Fruit fly (Drosophila melanogaster) whole organism, embryonic: Measurements from ENCODE around the gene Rbp.
A peak's percentile ranks its signal among the peaks of the same experiment; 100 is the strongest.

Experiments
- Ada2b ChIP-seq: fragments of 200-800 bp; sonication (Bioruptor generic); IDR thresholded peaks from 2 replicates; pipeline ENCODE4 v1.3.6; 2022; ENCODE audit warnings: missing biosample characterization, missing genetic modification characterization
- CG10959 ChIP-seq: fragments of 200-800 bp; sonication (Bioruptor generic); IDR thresholded peaks from 2 replicates; pipeline ENCODE4 v1.3.6; 2022; ENCODE audit warnings: missing biosample characterization, missing genetic modification characterization
- CG11456 ChIP-seq: fragments of 200-800 bp; sonication (Bioruptor generic); IDR thresholded peaks from 3 replicates; pipeline ENCODE4 v1.3.6; 2022; ENCODE audit warnings: missing biosample characterization, missing genetic modification characterization
- CG11504 ChIP-seq: fragments of 200-800 bp; sonication (Bioruptor generic); optimal IDR thresholded peaks from 3 replicates; lab custom pipeline; 2019; ENCODE audit warnings: missing biosample characterization, mild to moderate bottlenecking, missing genetic modification characterization, moderate library complexity
- CG13287 ChIP-seq: fragments of 200-800 bp; sonication (Bioruptor generic); IDR thresholded peaks from 2 replicates; pipeline ENCODE4 v1.3.6; 2022; ENCODE audit warnings: missing biosample characterization, missing genetic modification characterization; ENCODE audit not compliant: partially characterized antibody
- CG13624 ChIP-seq: fragments of 200-800 bp; sonication (Bioruptor generic); optimal IDR thresholded peaks from 2 replicates; lab custom pipeline; 2016; ENCODE audit warnings: missing biosample characterization, missing genetic modification characterization
- CG1603 ChIP-seq: fragments of 200-800 bp; sonication (Bioruptor generic); optimal IDR thresholded peaks from 2 replicates; lab custom pipeline; 2019; ENCODE audit warnings: missing biosample characterization, mild to moderate bottlenecking, missing genetic modification characterization, moderate library complexity
- CG16813 ChIP-seq: fragments of 200-800 bp; sonication (Bioruptor generic); IDR thresholded peaks from 3 replicates; pipeline ENCODE4 v1.3.6; 2022; ENCODE audit warnings: missing biosample characterization, missing genetic modification characterization; ENCODE audit not compliant: partially characterized antibody
- CG16815 ChIP-seq: fragments of 200-800 bp; sonication (Bioruptor generic); optimal IDR thresholded peaks from 3 replicates; lab custom pipeline; 2017; ENCODE audit warnings: missing biosample characterization, mild to moderate bottlenecking, missing genetic modification characterization
- CG18262 ChIP-seq: fragments of 200-800 bp; optimal IDR thresholded peaks from 3 replicates; lab custom pipeline; 2019; ENCODE audit warnings: missing biosample characterization, mild to moderate bottlenecking, missing genetic modification characterization, moderate library complexity
- CG2199 ChIP-seq: fragments of 200-800 bp; sonication (Bioruptor generic); IDR thresholded peaks from 3 replicates; pipeline ENCODE4 v1.3.6; 2022; ENCODE audit warnings: missing biosample characterization, missing genetic modification characterization
- CG34224 ChIP-seq: fragments of 200-800 bp; sonication (Bioruptor generic); IDR thresholded peaks from 3 replicates; pipeline ENCODE4 v1.3.6; 2022; ENCODE audit warnings: missing biosample characterization, missing genetic modification characterization; ENCODE audit not compliant: partially characterized antibody
- CG3726 ChIP-seq: fragments of 200-800 bp; sonication (Bioruptor generic); IDR thresholded peaks from 3 replicates; pipeline ENCODE4, ENCODE4 v1.3.6; 2022; ENCODE audit warnings: missing biosample characterization, missing genetic modification characterization
- CG3995 ChIP-seq: fragments of 200-800 bp; sonication (Bioruptor generic); optimal IDR thresholded peaks from 3 replicates; lab custom pipeline; 2016; ENCODE audit warnings: missing biosample characterization, missing genetic modification characterization
- CG4617 ChIP-seq: fragments of 200-800 bp; sonication (Bioruptor generic); optimal IDR thresholded peaks from 3 replicates; lab custom pipeline; 2016; ENCODE audit warnings: missing biosample characterization, missing genetic modification characterization, borderline replicate concordance
- CG4854 ChIP-seq: fragments of 200-800 bp; sonication (Bioruptor generic); optimal IDR thresholded peaks from 2 replicates; lab custom pipeline; 2016; ENCODE audit warnings: missing biosample characterization, missing genetic modification characterization, inconsistent platforms
- CG6791 ChIP-seq: fragments of 200-800 bp; sonication (Bioruptor generic); IDR thresholded peaks from 3 replicates; pipeline ENCODE4 v1.3.6; 2022; ENCODE audit warnings: missing biosample characterization, missing genetic modification characterization; ENCODE audit not compliant: partially characterized antibody
- CG8944 ChIP-seq: fragments of 200-800 bp; sonication (Bioruptor generic); optimal IDR thresholded peaks from 3 replicates; lab custom pipeline; 2016; ENCODE audit warnings: missing biosample characterization, missing genetic modification characterization
- CrebB ChIP-seq: fragments of 200-800 bp; sonication (Bioruptor generic); optimal IDR thresholded peaks from 3 replicates; lab custom pipeline; 2018; ENCODE audit warnings: missing biosample characterization, mild to moderate bottlenecking, missing genetic modification characterization
- Dfd ChIP-seq, 2 experiments: fragments of >200 bp; optimal IDR thresholded peaks; 2 replicates each; lab custom pipeline; 2017; ENCODE audit warnings: missing biosample characterization in 2 of 2, missing genetic modification characterization in 2 of 2
- Doc3 ChIP-seq: fragments of 200-800 bp; sonication (Bioruptor generic); IDR thresholded peaks from 3 replicates; pipeline ENCODE4 v1.3.6; 2022; ENCODE audit warnings: missing biosample characterization, missing genetic modification characterization; ENCODE audit not compliant: partially characterized antibody
- Dref ChIP-seq: fragments of 200-800 bp; sonication (Bioruptor generic); IDR thresholded peaks from 2 replicates; pipeline ENCODE4 v1.3.6; 2022; ENCODE audit warnings: missing biosample characterization, missing genetic modification characterization
- Fer1 ChIP-seq: fragments of 200-800 bp; sonication (Bioruptor generic); optimal IDR thresholded peaks from 2 replicates; lab custom pipeline; 2017; ENCODE audit warnings: missing biosample characterization, mild to moderate bottlenecking, missing genetic modification characterization
- HLH4C ChIP-seq: fragments of 200-800 bp; sonication (Bioruptor generic); IDR thresholded peaks from 3 replicates; pipeline ENCODE4 v1.3.6; 2022; ENCODE audit warnings: missing biosample characterization, missing genetic modification characterization; ENCODE audit not compliant: partially characterized antibody
- Lpt ChIP-seq: fragments of >200 bp; optimal IDR thresholded peaks from 2 replicates; lab custom pipeline; 2018; ENCODE audit warnings: missing biosample characterization, missing genetic modification characterization
- MBD-R2 ChIP-seq: fragments of 200-800 bp; sonication (Bioruptor generic); IDR thresholded peaks from 2 replicates; pipeline ENCODE4 v1.3.6; 2022; ENCODE audit warnings: missing biosample characterization, missing genetic modification characterization
- Mad ChIP-seq: fragments of 200-800 bp; sonication (Bioruptor generic); optimal IDR thresholded peaks from 2 replicates; lab custom pipeline; 2016; ENCODE audit warnings: missing biosample characterization, missing genetic modification characterization
- Scr ChIP-seq: fragments of 200-800 bp; sonication (Bioruptor generic); IDR thresholded peaks from 2 replicates; pipeline ENCODE4 v1.3.6; 2022; ENCODE audit warnings: missing biosample characterization, missing genetic modification characterization; ENCODE audit not compliant: partially characterized antibody
- Side ChIP-seq: fragments of 200-800 bp; sonication (Bioruptor generic); optimal IDR thresholded peaks from 2 replicates; lab custom pipeline; 2016; ENCODE audit warnings: missing biosample characterization, missing genetic modification characterization
- Sry-δ ChIP-seq: fragments of 200-800 bp; sonication (Bioruptor generic); optimal IDR thresholded peaks from 2 replicates; lab custom pipeline; 2016; ENCODE audit warnings: missing biosample characterization, missing genetic modification characterization
- Xrp1 ChIP-seq: fragments of 200-800 bp; sonication (Bioruptor generic); IDR thresholded peaks from 2 replicates; pipeline ENCODE4 v1.3.6; 2022; ENCODE audit warnings: missing biosample characterization, missing genetic modification characterization
- cas ChIP-seq: fragments of 200-800 bp; sonication (Bioruptor generic); IDR thresholded peaks from 2 replicates; pipeline ENCODE4 v1.3.6; 2022; ENCODE audit warnings: missing biosample characterization, missing genetic modification characterization
- crp ChIP-seq, 2 experiments: fragments of 200-800 bp; sonication (Bioruptor generic); optimal IDR thresholded peaks; 2 replicates in 1 of 2; 3 replicates in 1 of 2; lab custom pipeline; 2017; ENCODE audit warnings: missing biosample characterization in 2 of 2, missing genetic modification characterization in 2 of 2, mild to moderate bottlenecking in 1 of 2, moderate library complexity in 1 of 2
- disco-r ChIP-seq: fragments of 200-800 bp; sonication (Bioruptor generic); optimal IDR thresholded peaks from 2 replicates; lab custom pipeline; 2016; ENCODE audit warnings: missing biosample characterization, missing genetic modification characterization
- dmrt11E ChIP-seq: fragments of 200-800 bp; sonication (Bioruptor generic); optimal IDR thresholded peaks from 3 replicates; lab custom pipeline; 2018; ENCODE audit warnings: missing biosample characterization, mild to moderate bottlenecking, missing genetic modification characterization, moderate library complexity
- gsb-n ChIP-seq: fragments of 200-800 bp; sonication (Bioruptor generic); optimal IDR thresholded peaks from 3 replicates; lab custom pipeline; 2018; ENCODE audit warnings: missing biosample characterization, mild to moderate bottlenecking, missing genetic modification characterization
- hb ChIP-seq: fragments of 200-800 bp; sonication (Bioruptor generic); IDR thresholded peaks from 3 replicates; pipeline ENCODE4 v1.3.6; 2022; ENCODE audit warnings: missing biosample characterization, missing genetic modification characterization; ENCODE audit not compliant: partially characterized antibody
- hbn ChIP-seq: fragments of 200-800 bp; sonication (Bioruptor generic); IDR thresholded peaks from 2 replicates; pipeline ENCODE4 v1.3.6; 2022; ENCODE audit warnings: missing biosample characterization, missing genetic modification characterization; ENCODE audit not compliant: partially characterized antibody
- ind ChIP-seq: fragments of 200-800 bp; sonication (Bioruptor generic); optimal IDR thresholded peaks from 3 replicates; lab custom pipeline; 2016; ENCODE audit warnings: missing biosample characterization, missing genetic modification characterization
- lbe ChIP-seq: fragments of 200-800 bp; sonication (Bioruptor generic); optimal IDR thresholded peaks from 2 replicates; lab custom pipeline; 2016; ENCODE audit warnings: missing biosample characterization, mild to moderate bottlenecking, missing genetic modification characterization
- lilli ChIP-seq: fragments of 200-800 bp; sonication (Bioruptor generic); optimal IDR thresholded peaks from 3 replicates; lab custom pipeline; 2016; ENCODE audit warnings: missing biosample characterization, missing genetic modification characterization
- mirr ChIP-seq: fragments of 200-800 bp; sonication (Bioruptor generic); optimal IDR thresholded peaks from 3 replicates; lab custom pipeline; 2018; ENCODE audit warnings: missing biosample characterization, mild to moderate bottlenecking, missing genetic modification characterization
- phol ChIP-seq: fragments of 200-800 bp; sonication (Bioruptor generic); optimal IDR thresholded peaks from 3 replicates; lab custom pipeline; 2018; ENCODE audit warnings: missing biosample characterization, mild to moderate bottlenecking, missing genetic modification characterization, moderate library complexity
- pnt ChIP-seq: fragments of 200-800 bp; sonication (Bioruptor generic); optimal IDR thresholded peaks from 3 replicates; lab custom pipeline; 2016; ENCODE audit warnings: missing biosample characterization, missing genetic modification characterization
- rib ChIP-seq: fragments of 200-800 bp; sonication (Bioruptor generic); IDR thresholded peaks from 2 replicates; pipeline ENCODE4 v1.3.6; 2022; ENCODE audit warnings: missing biosample characterization, missing genetic modification characterization
- schlank ChIP-seq: fragments of 200-800 bp; sonication (Bioruptor generic); optimal IDR thresholded peaks from 2 replicates; lab custom pipeline; 2018; ENCODE audit warnings: missing biosample characterization, mild to moderate bottlenecking, missing genetic modification characterization
- scrt ChIP-seq: fragments of 200-800 bp; sonication (Bioruptor generic); optimal IDR thresholded peaks from 2 replicates; lab custom pipeline; 2018; ENCODE audit warnings: missing biosample characterization, mild to moderate bottlenecking, missing genetic modification characterization, moderate library complexity
- tgo ChIP-seq: fragments of 200-800 bp; sonication (Bioruptor generic); IDR thresholded peaks from 3 replicates; pipeline ENCODE4 v1.3.6; 2022; ENCODE audit warnings: missing biosample characterization, missing genetic modification characterization
- trem ChIP-seq: fragments of 200-800 bp; optimal IDR thresholded peaks from 3 replicates; lab custom pipeline; 2019; ENCODE audit warnings: missing biosample characterization, mild to moderate bottlenecking, missing genetic modification characterization, moderate library complexity
- ttk ChIP-seq: fragments of 200-800 bp; sonication (Bioruptor generic); IDR thresholded peaks from 2 replicates; pipeline ENCODE4 v2.1.2; 2022; ENCODE audit warnings: missing biosample characterization, missing genetic modification characterization

Gene Rbp

DNA sequence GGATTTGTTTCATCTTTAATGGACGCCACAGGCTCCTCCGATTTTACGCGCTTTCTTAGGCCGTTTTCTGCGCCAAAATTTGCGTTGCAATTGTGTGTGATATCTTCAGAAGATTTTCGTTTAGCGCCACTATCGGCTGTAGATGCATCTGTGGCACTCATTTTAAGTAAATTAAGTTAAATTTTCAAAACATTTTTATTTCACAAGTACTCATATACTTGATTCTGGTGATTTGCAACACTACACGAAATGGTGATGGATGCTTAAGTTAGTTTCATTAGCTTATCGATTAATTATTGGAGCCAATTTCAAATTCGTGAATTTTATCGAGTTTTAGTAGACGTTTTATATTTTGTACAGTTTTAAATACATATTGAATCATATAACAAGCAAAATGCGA is 10.8 kb upstream of the Rbp start, which contains the start of gene CG6171 (continued):
- no peak for TF ChIP-seq CG11504
- peak; percentile 72 for TF ChIP-seq CG4617 (GFP tag; lab: Kevin White, UChicago)
- TF ChIP-seq pnt (GFP tag; lab: Kevin White, UChicago): no peak
- no peak for TF ChIP-seq gsb-n
- TF ChIP-seq CG16815: no peak
- peak; percentile 70; the same call in 2 of the 3 replicates for TF ChIP-seq CG6791 (GFP tag; lab: Robert Waterston, UW)
- TF ChIP-seq CG13624 (GFP tag; lab: Kevin White, UChicago): peak; percentile 16
- TF ChIP-seq CG11456 (GFP tag; lab: Robert Waterston, UW): no peak
- TF ChIP-seq Dref (GFP tag; lab: Robert Waterston, UW): peak; percentile 76
- peak; percentile 28 for TF ChIP-seq lilli
- TF ChIP-seq cas (GFP tag; lab: Robert Waterston, UW): no peak
- peak; percentile 41 for TF ChIP-seq phol (tag; lab: Kevin White, UChicago)
- TF ChIP-seq mirr (GFP tag; lab: Kevin White, UChicago): no peak
- peak; percentile 28 for TF ChIP-seq lbe (GFP tag; lab: Kevin White, UChicago)
- TF ChIP-seq Xrp1 (GFP tag; lab: Robert Waterston, UW): 0 out of 2 replicates have a peak, but pooled peaks have one; percentile 14
- TF ChIP-seq HLH4C: peak; percentile 47; the same call in 2 of the 3 replicates
- TF ChIP-seq Ada2b (GFP tag; lab: Robert Waterston, UW): no peak
- peak; percentile 48; the same call in 2 of the 3 replicates for TF ChIP-seq CG34224 (GFP tag; lab: Robert Waterston, UW)
- TF ChIP-seq hbn (GFP tag; lab: Robert Waterston, UW): peak; percentile 44; the same call in 1 of the 2 replicates
- peak; percentile 70 for TF ChIP-seq MBD-R2 (GFP tag; lab: Robert Waterston, UW)

DNA sequence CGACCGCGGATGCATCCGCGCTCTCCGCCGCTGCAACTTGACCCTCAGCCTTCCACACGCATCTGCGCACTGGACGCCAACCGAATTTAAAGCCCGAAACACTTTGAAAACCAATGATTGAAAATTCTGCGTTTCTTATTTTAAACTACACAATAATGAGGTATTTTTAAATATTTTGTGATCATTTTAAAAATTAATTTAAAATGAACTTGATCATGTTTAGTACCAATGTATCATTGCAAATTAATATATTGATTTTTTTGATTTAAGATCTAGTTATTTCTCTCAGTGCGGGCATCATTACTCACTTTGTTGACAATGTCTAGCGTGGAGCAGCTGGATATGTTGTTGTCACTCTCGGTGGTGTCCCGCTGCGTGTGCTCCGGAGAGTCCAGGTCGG is 7.6 kb upstream of the Rbp start:
- no peak for TF ChIP-seq trem
- TF ChIP-seq Sry-δ (GFP tag; lab: Kevin White, UChicago): no peak
- TF ChIP-seq Lpt (GFP tag; lab: Kevin White, UChicago): no peak
- TF ChIP-seq CG13287 (GFP tag; lab: Robert Waterston, UW): no peak
- no peak for TF ChIP-seq CG3995
- no peak for TF ChIP-seq CG4854 (GFP tag; lab: Kevin White, UChicago)
- no peak for TF ChIP-seq CG3726 (GFP tag; lab: Robert Waterston, UW)
- no peak for TF ChIP-seq crp (GFP tag; optimal IDR thresholded peaks at IDR 0.05; lab: Kevin White, UChicago)
- no peak for TF ChIP-seq Dfd (GFP tag; optimal IDR thresholded peaks at IDR 0.05; lab: Kevin White, UChicago)
- peak; percentile 18; the same call in 1 of the 2 replicates for TF ChIP-seq ttk (GFP tag; lab: Robert Waterston, UW)
- no peak for TF ChIP-seq CG8944 (GFP tag; lab: Kevin White, UChicago)
- no peak for TF ChIP-seq CG10959 (GFP tag; lab: Robert Waterston, UW)
- no peak for TF ChIP-seq CG34224 (GFP tag; lab: Robert Waterston, UW)
- TF ChIP-seq rib: no peak
- no peak for TF ChIP-seq hb (GFP tag; lab: Robert Waterston, UW)
- no peak for TF ChIP-seq CG16813 (GFP tag; lab: Robert Waterston, UW)
- TF ChIP-seq scrt: no peak
- TF ChIP-seq Fer1 (GFP tag; lab: Kevin White, UChicago): peak; percentile 59
- TF ChIP-seq tgo (GFP tag; lab: Robert Waterston, UW): peak; percentile 59
- TF ChIP-seq disco-r (GFP tag; lab: Kevin White, UChicago): no peak
- no peak for TF ChIP-seq ind
- TF ChIP-seq Mad (GFP tag; lab: Kevin White, UChicago): no peak
- no peak for TF ChIP-seq Doc3 (GFP tag; lab: Robert Waterston, UW)
- TF ChIP-seq Scr (GFP tag; lab: Robert Waterston, UW): no peak
- no peak for TF ChIP-seq CrebB
- peak; percentile 17 for TF ChIP-seq CG1603 (tag; lab: Kevin White, UChicago)
- TF ChIP-seq CG18262 (tag; lab: Kevin White, UChicago): peak; percentile 47
- no peak for TF ChIP-seq schlank (tag; lab: Kevin White, UChicago)
- TF ChIP-seq Side (GFP tag; lab: Kevin White, UChicago): no peak
- no peak for TF ChIP-seq CG2199 (GFP tag; lab: Robert Waterston, UW)
- TF ChIP-seq dmrt11E (tag; lab: Kevin White, UChicago): peak; percentile 15
